Worm (Caenorhabditis elegans): ENCODE results near the gene anmt-3.
A peak's percentile ranks its signal among the peaks of the same experiment; 100 is the strongest.

The anmt-3 gene

ce11 chrV:10000760-10001159 is 42.6 kb upstream of the anmt-3 start, which contains the start of gene K08H10.10:
K08H10.10 (plus strand) TSS chrV:10001060.
- TF ChIP-seq tbx-8 (GFP tag; optimal IDR thresholded peaks at IDR 0.05): no peak
- TF ChIP-seq unc-120 (tag; optimal IDR thresholded peaks at IDR 0.05; ENCODE audit: poor library complexity, severe bottlenecking): no peak
- TF ChIP-seq cnd-1 (tag; optimal IDR thresholded peaks at IDR 0.05): no peak
- no peak for TF ChIP-seq zip-8 (tag; optimal IDR thresholded peaks at IDR 0.05)
- TF ChIP-seq ceh-83 (GFP tag; optimal IDR thresholded peaks at IDR 0.05): no peak

- TF ChIP-seq nhr-76 (tag; optimal IDR thresholded peaks at IDR 0.05) (no peak), ceh-39 (tag; optimal IDR thresholded peaks at IDR 0.05) (no peak), ztf-11 (tag; optimal IDR thresholded peaks at IDR 0.05) (no peak), elt-3 (tag; optimal IDR thresholded peaks at IDR 0.05) (no peak), ceh-43 (GFP tag; optimal IDR thresholded peaks at IDR 0.05) (no peak), mep-1 (tag; optimal IDR thresholded peaks at IDR 0.05) (no peak), lin-32 (GFP tag; optimal IDR thresholded peaks at IDR 0.05) (no peak), M03D4.4 (tag; optimal IDR thresholded peaks at IDR 0.05) (no peak), mls-2 (tag; optimal IDR thresholded peaks at IDR 0.05) (no peak), snpc-4 (tag; optimal IDR thresholded peaks at IDR 0.05) (no peak), nhr-237 (tag; optimal IDR thresholded peaks at IDR 0.05) (no peak), cnd-1 (tag; optimal IDR thresholded peaks at IDR 0.05) (no peak), nhr-2 (tag; optimal IDR thresholded peaks at IDR 0.05) (no peak), mab-5 (tag; optimal IDR thresholded peaks at IDR 0.05) (no peak), unc-120 (tag; optimal IDR thresholded peaks at IDR 0.05; ENCODE audit: poor library complexity, severe bottlenecking) (no peak), unc-62 (GFP tag; optimal IDR thresholded peaks at IDR 0.05) (no peak), nhr-12 (tag; optimal IDR thresholded peaks at IDR 0.05) (no peak)
Observed at ce11 chrV:9995791-9996190, 37.7 kb upstream of the anmt-3 start, which contains the start of gene K08H10.6. K08H10.6 (minus strand) TSS chrV:9995891.

ce11 chrV:9991610-9992009 is 33.5 kb upstream of the anmt-3 start, which contains the start of the genes rde-1 and trpp-6:
rde-1 (minus strand) TSS chrV:9991642.
trpp-6 (plus strand) TSS chrV:9991895.
- TF ChIP-seq cnd-1 (tag; optimal IDR thresholded peaks at IDR 0.05) (no peak), ceh-39 (tag; optimal IDR thresholded peaks at IDR 0.05) (no peak), drap-1 (GFP tag; optimal IDR thresholded peaks at IDR 0.05) (no peak), tbx-8 (GFP tag; optimal IDR thresholded peaks at IDR 0.05) (no peak), M03D4.4 (tag; optimal IDR thresholded peaks at IDR 0.05) (no peak), ham-2 (GFP tag; optimal IDR thresholded peaks at IDR 0.05) (no peak), mab-5 (tag; optimal IDR thresholded peaks at IDR 0.05) (no peak)

- no peak for TF ChIP-seq blmp-1 (tag; optimal IDR thresholded peaks at IDR 0.05)
- TF ChIP-seq cnd-1 (tag; optimal IDR thresholded peaks at IDR 0.05): no peak
- TF ChIP-seq pha-4 (tag; optimal IDR thresholded peaks at IDR 0.05): no peak
- TF ChIP-seq snpc-4 (tag; optimal IDR thresholded peaks at IDR 0.05): no peak
- no peak for TF ChIP-seq ceh-43 (GFP tag; optimal IDR thresholded peaks at IDR 0.05)
- no peak for TF ChIP-seq elt-3 (tag; optimal IDR thresholded peaks at IDR 0.05)
- TF ChIP-seq ztf-11 (tag; optimal IDR thresholded peaks at IDR 0.05): no peak
- TF ChIP-seq nhr-237 (tag; optimal IDR thresholded peaks at IDR 0.05): no peak
- no peak for TF ChIP-seq mls-2 (tag; optimal IDR thresholded peaks at IDR 0.05)
- no peak for TF ChIP-seq M03D4.4 (tag; optimal IDR thresholded peaks at IDR 0.05)
- no peak for TF ChIP-seq ham-2 (GFP tag; optimal IDR thresholded peaks at IDR 0.05)
- TF ChIP-seq unc-120 (tag; optimal IDR thresholded peaks at IDR 0.05; ENCODE audit: poor library complexity, severe bottlenecking): no peak
- TF ChIP-seq sem-2 (GFP tag; optimal IDR thresholded peaks at IDR 0.05): no peak
- TF ChIP-seq flh-1 (GFP tag; optimal IDR thresholded peaks at IDR 0.05): no peak
- TF ChIP-seq lin-32 (GFP tag; optimal IDR thresholded peaks at IDR 0.05): no peak
- TF ChIP-seq mep-1 (tag; optimal IDR thresholded peaks at IDR 0.05): no peak
Observed at ce11 chrV:9987688-9988087, 29.6 kb upstream of the anmt-3 start, which contains the start of gene C27H6.8. C27H6.8 (minus strand) TSS chrV:9987788.

ce11 chrV:9986177-9986576 is 28.0 kb upstream of the anmt-3 start, which contains the start of gene rmd-2:
rmd-2 (minus strand) TSS chrV:9986277.
- no peak for TF ChIP-seq nhr-237 (tag; optimal IDR thresholded peaks at IDR 0.05)
- no peak for TF ChIP-seq ceh-83 (GFP tag; optimal IDR thresholded peaks at IDR 0.05)
- TF ChIP-seq cnd-1 (tag; optimal IDR thresholded peaks at IDR 0.05): no peak
- no peak for TF ChIP-seq drap-1 (GFP tag; optimal IDR thresholded peaks at IDR 0.05)
- no peak for TF ChIP-seq mab-5 (tag; optimal IDR thresholded peaks at IDR 0.05)
- TF ChIP-seq tbx-8 (GFP tag; optimal IDR thresholded peaks at IDR 0.05): no peak
- no peak for TF ChIP-seq ceh-43 (GFP tag; optimal IDR thresholded peaks at IDR 0.05)

- TF ChIP-seq M03D4.4 (tag; optimal IDR thresholded peaks at IDR 0.05) (no peak), elt-1 (tag; optimal IDR thresholded peaks at IDR 0.05; ENCODE audit: borderline replicate concordance, insufficient read depth) (peak; percentile 87)
Observed at ce11 chrV:9985227-9985864, 27.2 kb upstream of the anmt-3 start.
